Worm (Caenorhabditis elegans) whole organism, L4/young adult: ENCODE measurements around the gene gln-1.

Experiments
- dao-5 ChIP-seq: sonication (generic microtip); optimal IDR thresholded peaks from 2 replicates; lab custom pipeline; 2016; ENCODE audit warnings: missing genotype, missing genetic modification characterization, moderate library complexity, missing compliant biosample characterization
- him-1 ChIP-seq: sonication (generic microtip); optimal IDR thresholded peaks from 2 replicates; lab custom pipeline; 2016; ENCODE audit warnings: missing genotype, missing genetic modification reagents, missing genetic modification characterization, missing compliant biosample characterization

- TF ChIP-seq dao-5 (tag; lab: Kevin White, UChicago) (peak; percentile 16), him-1 (tag; lab: Kevin White, UChicago) (peak; percentile 82)
These were observed 33.9 kb downstream of the gln-1 start, which contains the start of gene hsp-3 for ce11 chrX:6091967-6092366.
